Worm (Caenorhabditis elegans): Measurements from ENCODE around the gene C47D2.1.

DNA sequence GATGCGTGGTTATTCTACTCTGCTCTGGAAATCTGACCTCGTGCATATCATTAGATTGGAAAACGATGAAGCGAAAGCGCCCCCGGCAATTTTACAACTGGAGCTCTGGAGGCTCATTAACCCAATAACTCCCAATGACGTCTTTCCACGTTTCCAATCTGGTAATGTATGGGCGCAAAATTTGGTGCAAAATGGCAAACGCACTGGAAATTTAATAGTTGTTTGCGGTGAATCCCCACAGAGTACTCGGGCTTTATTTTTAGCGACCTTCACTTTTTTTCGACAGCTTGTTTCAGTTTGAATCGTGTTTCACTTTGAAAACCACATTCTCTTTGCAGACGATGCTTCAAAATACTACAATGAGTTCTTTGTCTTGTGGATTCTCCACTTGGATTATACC, 41.3 kb upstream of the C47D2.1 start, which contains the start of gene C17H11.1:
- TF ChIP-seq pqm-1 (tag; optimal IDR thresholded peaks at IDR 0.05) (no peak), elt-4 (tag; optimal IDR thresholded peaks at IDR 0.05) (no peak), pat-9 (tag; optimal IDR thresholded peaks at IDR 0.05) (no peak), ceh-45 (GFP tag; IDR thresholded peaks at IDR 0.05) (no peak), fkh-10 (GFP tag; optimal IDR thresholded peaks at IDR 0.05) (no peak)
